Worm (Caenorhabditis elegans): ENCODE results near the gene Y45G5AM.3.

DNA sequence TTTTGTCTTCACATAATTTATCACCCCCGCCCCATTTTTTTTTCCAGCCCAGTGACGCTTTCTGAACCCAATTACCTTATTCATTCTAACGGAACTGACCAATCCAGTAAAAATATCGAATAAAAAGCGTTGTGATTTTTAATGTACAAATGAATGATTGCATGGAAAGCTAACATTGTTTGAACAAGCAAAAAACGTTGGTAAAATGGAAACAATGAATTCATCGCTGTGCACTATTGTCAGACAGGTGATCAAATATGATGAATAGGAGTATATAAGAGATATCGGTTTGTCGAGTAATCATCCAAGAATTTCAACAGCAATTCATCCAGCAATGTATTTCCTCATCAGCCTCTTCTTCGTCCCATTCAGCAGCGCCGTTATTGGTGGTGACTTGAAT, 34.8 kb upstream of the Y45G5AM.3 start, which contains the start of gene phat-4:
- no peak for TF ChIP-seq unc-62 (GFP tag; optimal IDR thresholded peaks at IDR 0.05)
- TF ChIP-seq nfya-1 (tag; optimal IDR thresholded peaks at IDR 0.05; ENCODE audit: insufficient read depth), result no peak
- TF ChIP-seq fkh-10 (GFP tag; optimal IDR thresholded peaks at IDR 0.05), result no peak
- no peak for TF ChIP-seq snpc-4 (tag; optimal IDR thresholded peaks at IDR 0.05)
- no peak for TF ChIP-seq egl-27 (tag; optimal IDR thresholded peaks at IDR 0.05)
- TF ChIP-seq pha-4 (tag; optimal IDR thresholded peaks at IDR 0.05), result no peak
- TF ChIP-seq ZK546.5 (tag; optimal IDR thresholded peaks at IDR 0.05), result no peak
- no peak for TF ChIP-seq fos-1 (tag; optimal IDR thresholded peaks at IDR 0.05)
- no peak for TF ChIP-seq nhr-237 (tag; optimal IDR thresholded peaks at IDR 0.05)
- no peak for TF ChIP-seq elt-3 (tag; optimal IDR thresholded peaks at IDR 0.05)
- no peak for TF ChIP-seq pqm-1 (tag; optimal IDR thresholded peaks at IDR 0.05)
- no peak for TF ChIP-seq aly-2 (tag; optimal IDR thresholded peaks at IDR 0.05)
- no peak for TF ChIP-seq skn-1 (tag; optimal IDR thresholded peaks at IDR 0.05)
- TF ChIP-seq nhr-77 (tag; optimal IDR thresholded peaks at IDR 0.05), result no peak

Data from whole organism, L3 larva.